Worm (Caenorhabditis elegans) whole organism, mixed stage, embryonic: Measurements from ENCODE around the gene icl-1.

ENCODE experiments used
- M03D4.4 ChIP-seq: sonication (generic microtip); optimal IDR thresholded peaks from 2 replicates; lab custom pipeline; 2017; ENCODE audit warnings: mild to moderate bottlenecking, missing genetic modification characterization, missing compliant biosample characterization
- bed-3 ChIP-seq: fragments of 200-800 bp; sonication (Bioruptor generic); optimal IDR thresholded peaks from 3 replicates; lab custom pipeline; 2018; ENCODE audit warnings: mild to moderate bottlenecking, missing genetic modification characterization, moderate library complexity, missing compliant biosample characterization
- blmp-1 ChIP-seq: fragments of 150-350 bp; optimal IDR thresholded peaks from 2 replicates; lab custom pipeline; 2014; ENCODE audit warnings: missing biosample characterization, missing genetic modification characterization
- ceh-39 ChIP-seq: fragments of 150-350 bp; optimal IDR thresholded peaks from 2 replicates; lab custom pipeline; 2014; ENCODE audit warnings: missing biosample characterization, missing genetic modification characterization
- ceh-43 ChIP-seq: fragments of 200-800 bp; sonication (Bioruptor generic); optimal IDR thresholded peaks from 2 replicates; lab custom pipeline; 2018; ENCODE audit warnings: mild to moderate bottlenecking, missing genetic modification characterization, moderate library complexity, missing compliant biosample characterization
- ceh-83 ChIP-seq: fragments of 200-800 bp; sonication (Bioruptor generic); optimal IDR thresholded peaks from 2 replicates; lab custom pipeline; 2018; ENCODE audit warnings: mild to moderate bottlenecking, missing genetic modification characterization, missing compliant biosample characterization
- ces-1 ChIP-seq: fragments of 150-350 bp; optimal IDR thresholded peaks from 2 replicates; lab custom pipeline; 2014; ENCODE audit warnings: missing biosample characterization, missing genetic modification reagents, missing genetic modification characterization
- cnd-1 ChIP-seq: fragments of 200-800 bp; sonication (Bioruptor generic); optimal IDR thresholded peaks from 2 replicates; lab custom pipeline; 2018; ENCODE audit warnings: mild to moderate bottlenecking, missing genetic modification characterization, missing compliant biosample characterization
- drap-1 ChIP-seq: fragments of 200-800 bp; sonication (Bioruptor generic); optimal IDR thresholded peaks from 3 replicates; lab custom pipeline; 2018; ENCODE audit warnings: mild to moderate bottlenecking, missing genetic modification characterization, missing compliant biosample characterization
- elt-1 ChIP-seq: sonication (generic microtip); optimal IDR thresholded peaks from 2 replicates; lab custom pipeline; 2017; ENCODE audit warnings: missing genetic modification characterization, mild to moderate bottlenecking, missing compliant biosample characterization, antibody characterized with exemption, moderate library complexity, borderline replicate concordance; ENCODE audit not compliant: insufficient read depth
- elt-3 ChIP-seq: fragments of 150-350 bp; optimal IDR thresholded peaks from 2 replicates; lab custom pipeline; 2014; ENCODE audit warnings: missing biosample characterization, missing genetic modification characterization
- flh-1 ChIP-seq: fragments of 200-800 bp; sonication (Bioruptor generic); optimal IDR thresholded peaks from 2 replicates; lab custom pipeline; 2018; ENCODE audit warnings: mild to moderate bottlenecking, missing genetic modification characterization, moderate library complexity, missing compliant biosample characterization
- ham-2 ChIP-seq: fragments of 200-800 bp; sonication (Bioruptor generic); optimal IDR thresholded peaks from 2 replicates; lab custom pipeline; 2018; ENCODE audit warnings: mild to moderate bottlenecking, missing genetic modification characterization, missing compliant biosample characterization
- hlh-1 ChIP-seq: fragments of 150-350 bp; optimal IDR thresholded peaks from 2 replicates; lab custom pipeline; 2014; ENCODE audit warnings: missing biosample characterization, missing genetic modification reagents, missing genetic modification characterization
- lin-13 ChIP-seq: fragments of 150-350 bp; optimal IDR thresholded peaks from 2 replicates; lab custom pipeline; 2014; ENCODE audit warnings: missing biosample characterization, missing genetic modification characterization
- lin-32 ChIP-seq: fragments of 200-800 bp; sonication (Bioruptor generic); optimal IDR thresholded peaks from 2 replicates; lab custom pipeline; 2018; ENCODE audit warnings: mild to moderate bottlenecking, missing genetic modification characterization, missing compliant biosample characterization
- lsy-2 ChIP-seq: fragments of 150-350 bp; optimal IDR thresholded peaks from 2 replicates; lab custom pipeline; 2014; ENCODE audit warnings: missing biosample characterization, missing genetic modification characterization
- mab-5 ChIP-seq: fragments of 150-350 bp; optimal IDR thresholded peaks from 2 replicates; lab custom pipeline; 2014; ENCODE audit warnings: missing biosample characterization, missing genetic modification characterization
- mep-1 ChIP-seq: fragments of 150-350 bp; optimal IDR thresholded peaks from 2 replicates; lab custom pipeline; 2017; ENCODE audit warnings: missing biosample characterization, missing genetic modification reagents, missing genetic modification characterization, inconsistent platforms
- mls-2 ChIP-seq: sonication (generic microtip); optimal IDR thresholded peaks from 2 replicates; lab custom pipeline; 2016; ENCODE audit warnings: mild to moderate bottlenecking, missing genetic modification characterization, moderate library complexity, missing compliant biosample characterization
- nhr-12 ChIP-seq: fragments of 150-350 bp; optimal IDR thresholded peaks from 2 replicates; lab custom pipeline; 2014; ENCODE audit warnings: missing biosample characterization, missing genetic modification characterization
- nhr-2 ChIP-seq: fragments of 150-350 bp; optimal IDR thresholded peaks from 2 replicates; lab custom pipeline; 2014; ENCODE audit warnings: missing biosample characterization, missing genetic modification characterization
- nhr-237 ChIP-seq: fragments of 150-350 bp; optimal IDR thresholded peaks from 2 replicates; lab custom pipeline; 2014; ENCODE audit warnings: missing biosample characterization, missing genetic modification characterization
- nhr-28 ChIP-seq: fragments of 150-350 bp; optimal IDR thresholded peaks from 2 replicates; lab custom pipeline; 2014; ENCODE audit warnings: missing biosample characterization, missing genetic modification characterization
- nhr-76 ChIP-seq: sonication (generic microtip); optimal IDR thresholded peaks from 2 replicates; lab custom pipeline; 2017; ENCODE audit warnings: missing biosample characterization, missing genetic modification characterization
- pha-4 ChIP-seq: fragments of 150-350 bp; optimal IDR thresholded peaks from 2 replicates; lab custom pipeline; 2018; ENCODE audit warnings: missing biosample characterization, missing genetic modification reagents, missing genetic modification characterization
- sem-2 ChIP-seq: fragments of 200-800 bp; sonication (Bioruptor generic); optimal IDR thresholded peaks from 2 replicates; lab custom pipeline; 2018; ENCODE audit warnings: mild to moderate bottlenecking, missing genetic modification characterization, missing compliant biosample characterization
- snpc-4 ChIP-seq: fragments of 150-350 bp; optimal IDR thresholded peaks from 2 replicates; lab custom pipeline; 2014; ENCODE audit warnings: missing biosample characterization, missing genetic modification characterization
- sptf-1 ChIP-seq: sonication (generic microtip); optimal IDR thresholded peaks from 2 replicates; lab custom pipeline; 2017; ENCODE audit warnings: mild to moderate bottlenecking, missing genetic modification characterization, moderate library complexity, missing compliant biosample characterization
- tbx-8 ChIP-seq: fragments of 200-800 bp; sonication (Bioruptor generic); optimal IDR thresholded peaks from 2 replicates; lab custom pipeline; 2018; ENCODE audit warnings: mild to moderate bottlenecking, missing genetic modification characterization, moderate library complexity, missing compliant biosample characterization
- unc-120 ChIP-seq: sonication (generic microtip); optimal IDR thresholded peaks from 2 replicates; lab custom pipeline; 2017; ENCODE audit warnings: missing genetic modification characterization, missing compliant biosample characterization; ENCODE audit not compliant: poor library complexity, severe bottlenecking
- unc-39 ChIP-seq: fragments of 150-350 bp; optimal IDR thresholded peaks from 2 replicates; lab custom pipeline; 2014; ENCODE audit warnings: missing biosample characterization, missing genetic modification characterization
- unc-62 ChIP-seq: fragments of 150-350 bp; optimal IDR thresholded peaks from 2 replicates; lab custom pipeline; 2014; ENCODE audit warnings: missing biosample characterization, missing genetic modification reagents, missing genetic modification characterization
- zip-8 ChIP-seq: fragments of 150-350 bp; optimal IDR thresholded peaks from 2 replicates; lab custom pipeline; 2014; ENCODE audit warnings: missing biosample characterization, missing genetic modification characterization
- ztf-11 ChIP-seq: fragments of 150-350 bp; optimal IDR thresholded peaks from 2 replicates; lab custom pipeline; 2014; ENCODE audit warnings: missing biosample characterization, missing genetic modification characterization

The icl-1 gene

ce11 chrV:727484-728351 lies at the start of gene icl-1, which contains the start of gene srh-2:
TSS of gene icl-1 (minus strand) at chrV:728004.
TSS of gene srh-2 (plus strand) at chrV:728301.
- peak; percentile 69 for TF ChIP-seq hlh-1 (tag; lab: Kevin White, UChicago)
- peak; percentile 72 for TF ChIP-seq unc-120 (tag; lab: Kevin White, UChicago)
- TF ChIP-seq ces-1 (GFP tag; lab: Kevin White, UChicago), result no peak
- no peak for TF ChIP-seq ham-2 (GFP tag; lab: Kevin White, UChicago)
- TF ChIP-seq mab-5 (tag; lab: Kevin White, UChicago), result peak; percentile 54
- peak; percentile 66 for TF ChIP-seq unc-62 (GFP tag; lab: Kevin White, UChicago)

ce11 chrV:777285-777684 lies 49.5 kb upstream of the icl-1 start, which contains the start of gene R09E12.9:
TSS of gene R09E12.9 (plus strand) at chrV:777600.
- TF ChIP-seq nhr-28 (tag; lab: Kevin White, UChicago) (peak; percentile 83), elt-3 (tag; lab: Kevin White, UChicago) (no peak)

ce11 chrV:774875-775359 lies 47.1 kb upstream of the icl-1 start, which contains the start of gene srbc-58:
TSS of gene srbc-58 (plus strand) at chrV:774995.
- TF ChIP-seq sptf-1 (tag; lab: Kevin White, UChicago) (no peak), mep-1 (tag; lab: Kevin White, UChicago) (peak; percentile 16)

ce11 chrV:774341-774740 lies 46.5 kb upstream of the icl-1 start:
- TF ChIP-seq ztf-11 (tag; lab: Kevin White, UChicago) (no peak), sptf-1 (tag; lab: Kevin White, UChicago) (no peak), unc-62 (GFP tag; lab: Kevin White, UChicago) (no peak), nhr-12 (tag; lab: Kevin White, UChicago) (no peak), nhr-28 (tag; lab: Kevin White, UChicago) (no peak), mab-5 (tag; lab: Kevin White, UChicago) (no peak), lin-32 (GFP tag; lab: Kevin White, UChicago) (no peak), bed-3 (GFP tag; lab: Kevin White, UChicago) (no peak), snpc-4 (tag; lab: Kevin White, UChicago) (no peak), nhr-76 (tag; lab: Kevin White, UChicago) (no peak), cnd-1 (tag; lab: Kevin White, UChicago) (no peak), drap-1 (GFP tag; lab: Kevin White, UChicago) (no peak), mls-2 (tag; lab: Kevin White, UChicago) (no peak), pha-4 (tag; lab: Kevin White, UChicago) (no peak), tbx-8 (GFP tag; lab: Kevin White, UChicago) (no peak), unc-120 (tag; lab: Kevin White, UChicago) (no peak)

- TF ChIP-seq nhr-237 (tag; lab: Kevin White, UChicago) (peak; percentile 87), mab-5 (tag; lab: Kevin White, UChicago) (peak; percentile 77), nhr-12 (tag; lab: Kevin White, UChicago) (no peak), M03D4.4 (tag; lab: Kevin White, UChicago) (peak; percentile 5), ceh-43 (GFP tag; lab: Kevin White, UChicago) (no peak), sem-2 (no peak), lin-13 (tag; lab: Kevin White, UChicago) (peak; percentile 69), unc-39 (tag; lab: Kevin White, UChicago) (no peak), ces-1 (GFP tag; lab: Kevin White, UChicago) (peak; percentile 78), bed-3 (GFP tag; lab: Kevin White, UChicago) (no peak), snpc-4 (tag; lab: Kevin White, UChicago) (no peak), nhr-76 (tag; lab: Kevin White, UChicago) (no peak), mls-2 (tag; lab: Kevin White, UChicago) (peak; percentile 26), hlh-1 (tag; lab: Kevin White, UChicago) (peak; percentile 19), nhr-28 (tag; lab: Kevin White, UChicago) (no peak), lin-32 (GFP tag; lab: Kevin White, UChicago) (no peak), nhr-2 (peak; percentile 38), cnd-1 (tag; lab: Kevin White, UChicago) (no peak), mep-1 (tag; lab: Kevin White, UChicago) (peak; percentile 94), sptf-1 (tag; lab: Kevin White, UChicago) (peak; percentile 49), zip-8 (tag; lab: Kevin White, UChicago) (no peak), tbx-8 (GFP tag; lab: Kevin White, UChicago) (no peak), elt-1 (no peak), ceh-83 (no peak), ham-2 (GFP tag; lab: Kevin White, UChicago) (no peak), drap-1 (GFP tag; lab: Kevin White, UChicago) (no peak), flh-1 (no peak), unc-120 (tag; lab: Kevin White, UChicago) (peak; percentile 50), pha-4 (tag; lab: Kevin White, UChicago) (peak; percentile 70), unc-62 (GFP tag; lab: Kevin White, UChicago) (peak; percentile 48), lsy-2 (peak; percentile 78), blmp-1 (no peak), ztf-11 (tag; lab: Kevin White, UChicago) (no peak), elt-3 (tag; lab: Kevin White, UChicago) (no peak), ceh-39 (peak; percentile 84)
These were observed 45.5 kb upstream of the icl-1 start, which contains the start of gene sti-1 for ce11 chrV:773256-773655. TSS of gene sti-1 (plus strand) at chrV:773518.
